Worm (Caenorhabditis elegans) whole organism, L2 larva: ENCODE data around the gene cest-34.

Experiments
- lin-39 ChIP-seq: fragments of 150-350 bp; optimal IDR thresholded peaks from 2 replicates; lab custom pipeline; 2014; ENCODE audit warnings: missing biosample characterization, missing genetic modification reagents, missing genetic modification characterization
- snpc-4 ChIP-seq: fragments of 150-350 bp; optimal IDR thresholded peaks from 2 replicates; lab custom pipeline; 2014; ENCODE audit warnings: missing biosample characterization, missing genetic modification characterization
- unc-39 ChIP-seq: fragments of 150-350 bp; optimal IDR thresholded peaks from 2 replicates; lab custom pipeline; 2014; ENCODE audit warnings: missing biosample characterization, missing genetic modification characterization
- unc-62 ChIP-seq: fragments of 150-350 bp; optimal IDR thresholded peaks from 2 replicates; lab custom pipeline; 2014; ENCODE audit warnings: missing biosample characterization, missing genetic modification reagents, missing genetic modification characterization

DNA sequence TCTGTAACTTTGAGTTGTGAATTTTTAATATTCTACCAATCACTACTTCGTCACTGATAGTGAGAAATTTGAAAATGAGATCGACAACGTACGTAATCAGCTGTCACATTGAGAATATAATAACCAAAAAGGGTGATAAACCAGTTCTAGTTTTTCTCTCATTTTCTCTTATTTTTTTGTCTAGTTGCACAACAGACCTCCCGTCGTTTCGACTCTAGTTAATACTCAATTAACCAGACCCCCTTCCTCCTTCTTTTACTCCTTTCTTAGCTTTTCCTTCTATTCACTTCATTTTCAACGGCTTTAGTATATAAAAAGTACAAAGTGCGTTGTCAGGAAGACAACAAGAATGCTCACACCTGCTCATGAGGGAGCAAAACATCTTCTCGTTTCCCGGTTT lies 50.6 kb downstream of the cest-34 start, which contains the start of gene ZC487.1:
- no peak for TF ChIP-seq unc-62
- TF ChIP-seq snpc-4 (tag; lab: Kevin White, UChicago), result no peak
- no peak for TF ChIP-seq unc-39
- TF ChIP-seq lin-39, result no peak
